Fruit fly (Drosophila melanogaster) whole organism, embryonic: Measurements from ENCODE around the gene CG10562.

Experiments
- ATbp ChIP-seq: fragments of 200-800 bp; sonication (Bioruptor generic); optimal IDR thresholded peaks from 2 replicates; lab custom pipeline; 2017; ENCODE audit warnings: missing biosample characterization, mild to moderate bottlenecking, missing genetic modification characterization, missing genetic modification reagents
- Asciz ChIP-seq: fragments of 200-800 bp; sonication (Bioruptor generic); optimal IDR thresholded peaks from 2 replicates; lab custom pipeline; 2017; ENCODE audit warnings: missing biosample characterization, mild to moderate bottlenecking, missing genetic modification characterization, missing genetic modification reagents
- B-H2 ChIP-seq: fragments of 200-800 bp; sonication (Bioruptor generic); optimal IDR thresholded peaks from 2 replicates; lab custom pipeline; 2018; ENCODE audit warnings: missing biosample characterization, mild to moderate bottlenecking, missing genetic modification characterization
- CG10147 ChIP-seq: fragments of 200-800 bp; sonication (Bioruptor generic); optimal IDR thresholded peaks from 2 replicates; lab custom pipeline; 2019; ENCODE audit warnings: missing biosample characterization, mild to moderate bottlenecking, missing genetic modification characterization, moderate library complexity
- CG11247 ChIP-seq: fragments of 200-800 bp; sonication (Bioruptor generic); IDR thresholded peaks from 2 replicates; pipeline ENCODE4 v1.3.6; 2022; ENCODE audit warnings: missing biosample characterization, missing genetic modification characterization
- CG12299 ChIP-seq: fragments of 200-800 bp; sonication (Bioruptor generic); optimal IDR thresholded peaks from 2 replicates; lab custom pipeline; 2018; ENCODE audit warnings: missing biosample characterization, mild to moderate bottlenecking, missing genetic modification characterization
- CG12659 ChIP-seq: fragments of 200-800 bp; sonication (Bioruptor generic); optimal IDR thresholded peaks from 3 replicates; lab custom pipeline; 2017; ENCODE audit warnings: mild to moderate bottlenecking, missing biosample characterization, missing genetic modification reagents, missing genetic modification characterization
- CG12942 ChIP-seq: fragments of 200-800 bp; sonication (Bioruptor generic); optimal IDR thresholded peaks from 3 replicates; lab custom pipeline; 2016; ENCODE audit warnings: missing biosample characterization, missing genetic modification characterization
- CG14050 ChIP-seq: fragments of 200-800 bp; sonication (Bioruptor generic); IDR thresholded peaks from 3 replicates; pipeline ENCODE4 v1.3.6; 2022; ENCODE audit warnings: missing biosample characterization, missing genetic modification characterization
- CG15269 ChIP-seq: fragments of 200-800 bp; sonication (Bioruptor generic); optimal IDR thresholded peaks from 2 replicates; lab custom pipeline; 2018; ENCODE audit warnings: missing biosample characterization, mild to moderate bottlenecking, missing genetic modification characterization, moderate library complexity
- CG1603 ChIP-seq: fragments of 200-800 bp; sonication (Bioruptor generic); optimal IDR thresholded peaks from 2 replicates; lab custom pipeline; 2019; ENCODE audit warnings: missing biosample characterization, mild to moderate bottlenecking, missing genetic modification characterization, moderate library complexity
- CG17359 ChIP-seq: fragments of 200-800 bp; sonication (Bioruptor generic); optimal IDR thresholded peaks from 3 replicates; lab custom pipeline; 2018; ENCODE audit warnings: missing biosample characterization, mild to moderate bottlenecking, missing genetic modification characterization, moderate library complexity
- CG17912 ChIP-seq: fragments of 200-800 bp; sonication (Bioruptor generic); optimal IDR thresholded peaks from 2 replicates; lab custom pipeline; 2018; ENCODE audit warnings: missing biosample characterization, mild to moderate bottlenecking, missing genetic modification characterization
- CG18619 ChIP-seq: fragments of 200-800 bp; sonication (Bioruptor generic); optimal IDR thresholded peaks from 3 replicates; lab custom pipeline; 2017; ENCODE audit warnings: missing biosample characterization, mild to moderate bottlenecking, missing genetic modification characterization
- CG2120 ChIP-seq: fragments of 200-800 bp; sonication (Bioruptor generic); optimal IDR thresholded peaks from 3 replicates; lab custom pipeline; 2016; ENCODE audit warnings: missing biosample characterization, missing genetic modification characterization
- CG2678 ChIP-seq: fragments of 200-800 bp; sonication (Bioruptor generic); optimal IDR thresholded peaks from 3 replicates; lab custom pipeline; 2019; ENCODE audit warnings: missing biosample characterization, mild to moderate bottlenecking, missing genetic modification characterization, moderate library complexity
- CG32772 ChIP-seq: fragments of 200-800 bp; sonication (Bioruptor generic); IDR thresholded peaks from 2 replicates; pipeline ENCODE4 v1.3.6; 2022; ENCODE audit warnings: missing biosample characterization, missing genetic modification characterization
- CG3281 ChIP-seq: fragments of 200-800 bp; sonication (Bioruptor generic); optimal IDR thresholded peaks from 3 replicates; lab custom pipeline; 2017; ENCODE audit warnings: missing biosample characterization, mild to moderate bottlenecking, missing genetic modification characterization
- CG34422 ChIP-seq: fragments of 200-800 bp; sonication (Bioruptor generic); IDR thresholded peaks from 3 replicates; pipeline ENCODE4 v1.3.6; 2022; ENCODE audit warnings: missing biosample characterization, missing genetic modification characterization
- CG6854 ChIP-seq: fragments of 200-800 bp; sonication (Bioruptor generic); optimal IDR thresholded peaks from 3 replicates; lab custom pipeline; 2017; ENCODE audit warnings: missing biosample characterization, mild to moderate bottlenecking, missing genetic modification characterization
- CG8359 ChIP-seq: fragments of 200-800 bp; sonication (Bioruptor generic); optimal IDR thresholded peaks from 2 replicates; lab custom pipeline; 2017; ENCODE audit warnings: missing biosample characterization, mild to moderate bottlenecking, missing genetic modification characterization, borderline replicate concordance
- CG9817 ChIP-seq: fragments of 200-800 bp; sonication (Bioruptor generic); optimal IDR thresholded peaks from 2 replicates; lab custom pipeline; 2018; ENCODE audit warnings: missing biosample characterization, mild to moderate bottlenecking, missing genetic modification characterization, moderate library complexity
- CoRest ChIP-seq: fragments of 200-800 bp; sonication (Bioruptor generic); optimal IDR thresholded peaks from 3 replicates; lab custom pipeline; 2018; ENCODE audit warnings: missing biosample characterization, mild to moderate bottlenecking, missing genetic modification characterization, moderate library complexity
- CrebB ChIP-seq: fragments of 200-800 bp; sonication (Bioruptor generic); optimal IDR thresholded peaks from 3 replicates; lab custom pipeline; 2018; ENCODE audit warnings: missing biosample characterization, mild to moderate bottlenecking, missing genetic modification characterization
- Ets97D ChIP-seq: fragments of 200-800 bp; sonication (Bioruptor generic); optimal IDR thresholded peaks from 3 replicates; lab custom pipeline; 2016; ENCODE audit warnings: missing biosample characterization, missing genetic modification characterization
- Hand ChIP-seq: fragments of 200-800 bp; sonication (Bioruptor generic); optimal IDR thresholded peaks from 2 replicates; lab custom pipeline; 2017; ENCODE audit warnings: mild to moderate bottlenecking, missing biosample characterization, missing genetic modification reagents, missing genetic modification characterization
- HmgZ ChIP-seq: fragments of 200-800 bp; sonication (Bioruptor generic); optimal IDR thresholded peaks from 2 replicates; lab custom pipeline; 2018; ENCODE audit warnings: missing biosample characterization, mild to moderate bottlenecking, missing genetic modification characterization
- Hmr ChIP-seq: fragments of 200-800 bp; sonication (Bioruptor generic); optimal IDR thresholded peaks from 3 replicates; lab custom pipeline; 2017; ENCODE audit warnings: mild to moderate bottlenecking, missing biosample characterization, missing genetic modification reagents, missing genetic modification characterization
- Meics ChIP-seq: fragments of 200-800 bp; sonication (Bioruptor generic); optimal IDR thresholded peaks from 2 replicates; lab custom pipeline; 2017; ENCODE audit warnings: missing biosample characterization, mild to moderate bottlenecking, missing genetic modification characterization
- NfI ChIP-seq: fragments of 200-800 bp; sonication (Bioruptor generic); optimal IDR thresholded peaks from 3 replicates; lab custom pipeline; 2018; ENCODE audit warnings: missing biosample characterization, mild to moderate bottlenecking, missing genetic modification characterization, moderate library complexity
- Pdp1 ChIP-seq, 2 experiments: fragments of 200-800 bp; sonication (Bioruptor generic); optimal IDR thresholded peaks; 3 replicates each; lab custom pipeline; 2016; ENCODE audit warnings: missing biosample characterization in 2 of 2, missing genetic modification characterization in 2 of 2, mild to moderate bottlenecking in 1 of 2, moderate library complexity in 1 of 2
- Rfx ChIP-seq: fragments of 200-800 bp; sonication (Bioruptor generic); IDR thresholded peaks from 2 replicates; pipeline ENCODE4 v1.3.6; 2022; ENCODE audit warnings: missing biosample characterization, missing genetic modification characterization
- Sox100B ChIP-seq: fragments of 200-800 bp; sonication (Bioruptor generic); optimal IDR thresholded peaks from 3 replicates; lab custom pipeline; 2018; ENCODE audit warnings: missing biosample characterization, mild to moderate bottlenecking, missing genetic modification characterization
- Sox102F ChIP-seq: fragments of 200-800 bp; sonication (Bioruptor generic); optimal IDR thresholded peaks from 2 replicates; lab custom pipeline; 2018; ENCODE audit warnings: missing biosample characterization, mild to moderate bottlenecking, missing genetic modification characterization, moderate library complexity
- Vsx1 ChIP-seq: fragments of 200-800 bp; sonication (Bioruptor generic); optimal IDR thresholded peaks from 2 replicates; lab custom pipeline; 2017; ENCODE audit warnings: missing biosample characterization, mild to moderate bottlenecking, missing genetic modification characterization, missing genetic modification reagents
- YL-1 ChIP-seq: fragments of 200-800 bp; sonication (Bioruptor generic); optimal IDR thresholded peaks from 3 replicates; lab custom pipeline; 2017; ENCODE audit warnings: missing biosample characterization, mild to moderate bottlenecking, missing genetic modification characterization
- ara ChIP-seq: fragments of 200-800 bp; sonication (Bioruptor generic); IDR thresholded peaks from 2 replicates; pipeline ENCODE4 v1.3.6; 2022; ENCODE audit warnings: missing biosample characterization, missing genetic modification characterization
- cwo ChIP-seq: fragments of 200-800 bp; sonication (Bioruptor generic); optimal IDR thresholded peaks from 3 replicates; lab custom pipeline; 2017; ENCODE audit warnings: missing biosample characterization, missing genetic modification characterization, mild to moderate bottlenecking, moderate library complexity, missing genetic modification reagents
- disco-r ChIP-seq: fragments of 200-800 bp; sonication (Bioruptor generic); optimal IDR thresholded peaks from 2 replicates; lab custom pipeline; 2016; ENCODE audit warnings: missing biosample characterization, missing genetic modification characterization
- dmrt99B ChIP-seq: fragments of 200-800 bp; sonication (Bioruptor generic); optimal IDR thresholded peaks from 2 replicates; lab custom pipeline; 2018; ENCODE audit warnings: missing biosample characterization, mild to moderate bottlenecking, missing genetic modification characterization, moderate library complexity
- nerfin-2 ChIP-seq: fragments of 200-800 bp; sonication (Bioruptor generic); IDR thresholded peaks from 2 replicates; pipeline ENCODE4 v1.3.6; 2022; ENCODE audit warnings: missing biosample characterization, missing genetic modification characterization; ENCODE audit not compliant: partially characterized antibody
- p53 ChIP-seq: fragments of 200-800 bp; sonication (Bioruptor generic); optimal IDR thresholded peaks from 2 replicates; lab custom pipeline; 2016; ENCODE audit warnings: missing biosample characterization, missing genetic modification characterization
- salm ChIP-seq: fragments of 200-800 bp; sonication (Bioruptor generic); optimal IDR thresholded peaks from 2 replicates; lab custom pipeline; 2018; ENCODE audit warnings: missing biosample characterization, mild to moderate bottlenecking, missing genetic modification characterization
- schlank ChIP-seq: fragments of 200-800 bp; sonication (Bioruptor generic); optimal IDR thresholded peaks from 2 replicates; lab custom pipeline; 2018; ENCODE audit warnings: missing biosample characterization, mild to moderate bottlenecking, missing genetic modification characterization
- scrt ChIP-seq: fragments of 200-800 bp; sonication (Bioruptor generic); optimal IDR thresholded peaks from 2 replicates; lab custom pipeline; 2018; ENCODE audit warnings: missing biosample characterization, mild to moderate bottlenecking, missing genetic modification characterization, moderate library complexity
- sens ChIP-seq: fragments of 200-800 bp; sonication (Bioruptor generic); peaks from one replicate; lab custom pipeline; 2016; ENCODE audit warnings: missing biosample characterization, missing genetic modification characterization
- tin ChIP-seq: fragments of 200-800 bp; sonication (Bioruptor generic); optimal IDR thresholded peaks from 3 replicates; lab custom pipeline; 2016; ENCODE audit warnings: missing biosample characterization, missing genetic modification characterization
- unpg ChIP-seq: fragments of 200-800 bp; sonication (Bioruptor generic); optimal IDR thresholded peaks from 3 replicates; lab custom pipeline; 2018; ENCODE audit warnings: missing biosample characterization, mild to moderate bottlenecking, missing genetic modification characterization, moderate library complexity
- wek ChIP-seq: fragments of 200-800 bp; sonication (Bioruptor generic); optimal IDR thresholded peaks from 3 replicates; lab custom pipeline; 2018; ENCODE audit warnings: missing biosample characterization, mild to moderate bottlenecking, missing genetic modification characterization, moderate library complexity

CG10562 gene

dm6 chr3R:25281165-25281564 is 41.4 kb downstream of the CG10562 start, which contains the start of gene CG11892 (continued):
- TF ChIP-seq CG18619 (GFP tag; lab: Kevin White, UChicago) (peak; percentile 46), Asciz (GFP tag; lab: Kevin White, UChicago) (peak; percentile 42), CG17359 (tag; lab: Kevin White, UChicago) (peak; percentile 60), sens (GFP tag; lab: Kevin White, UChicago) (no peak), ara (GFP tag; lab: Robert Waterston, UW) (0 out of 2 replicates have a peak, but pooled peaks have one; percentile 43), salm (tag; lab: Kevin White, UChicago) (peak; percentile 16), CG6854 (GFP tag; lab: Kevin White, UChicago) (peak; percentile 40), CG12942 (GFP tag; lab: Kevin White, UChicago) (no peak), CG32772 (no peak), wek (GFP tag; lab: Kevin White, UChicago) (peak; percentile 49), unpg (GFP tag; lab: Kevin White, UChicago) (peak; percentile 51), YL-1 (peak; percentile 6), ATbp (peak; percentile 82), NfI (GFP tag; lab: Kevin White, UChicago) (peak; percentile 41), Vsx1 (GFP tag; lab: Kevin White, UChicago) (peak; percentile 45), Sox102F (GFP tag; lab: Kevin White, UChicago) (peak; percentile 37), CG2120 (GFP tag; lab: Kevin White, UChicago) (peak; percentile 44), CoRest (no peak), CG12299 (tag; lab: Kevin White, UChicago) (peak; percentile 18), Meics (GFP tag; lab: Kevin White, UChicago) (peak; percentile 55), CG10147 (peak; percentile 27), Hmr (peak; percentile 73), dmrt99B (tag; lab: Kevin White, UChicago) (peak; percentile 27), Rfx (GFP tag; lab: Robert Waterston, UW) (0 out of 2 replicates have a peak, but pooled peaks have one; percentile 15), CG12659 (GFP tag; lab: Kevin White, UChicago) (peak; percentile 46), nerfin-2 (GFP tag; lab: Robert Waterston, UW) (no peak), Pdp1 (GFP tag; optimal IDR thresholded peaks at IDR 0.05; lab: Kevin White, UChicago) (no peak), Sox100B (GFP tag; lab: Kevin White, UChicago) (peak; percentile 17), CG34422 (no peak), CG2678 (tag; lab: Kevin White, UChicago) (peak; percentile 65), CG3281 (GFP tag; lab: Kevin White, UChicago) (peak; percentile 66), B-H2 (GFP tag; lab: Kevin White, UChicago) (peak; percentile 19), CG17912 (GFP tag; lab: Kevin White, UChicago) (peak; percentile 73), CG8359 (GFP tag; lab: Kevin White, UChicago) (peak; percentile 6), CG14050 (0 out of 3 replicates have a peak, but pooled peaks have one; percentile 13), CG9817 (tag; lab: Kevin White, UChicago) (peak; percentile 52), cwo (peak; percentile 54), Hand (GFP tag; lab: Kevin White, UChicago) (peak; percentile 12), disco-r (GFP tag; lab: Kevin White, UChicago) (no peak), p53 (GFP tag; lab: Kevin White, UChicago) (no peak), CrebB (peak; percentile 66), schlank (tag; lab: Kevin White, UChicago) (peak; percentile 79), Ets97D (no peak), CG1603 (tag; lab: Kevin White, UChicago) (peak; percentile 56), CG11247 (no peak), tin (GFP tag; lab: Kevin White, UChicago) (no peak), scrt (GFP tag; lab: Kevin White, UChicago) (peak; percentile 68), HmgZ (tag; lab: Kevin White, UChicago) (peak; percentile 32), CG15269 (tag; lab: Kevin White, UChicago) (peak; percentile 60)
